Fruit fly (Drosophila melanogaster) whole organism, embryonic: ENCODE measurements around the gene CG15347.

Experiments
- Adf1 ChIP-seq: fragments of 200-800 bp; sonication (Bioruptor generic); IDR thresholded peaks from 2 replicates; pipeline ENCODE4 v1.3.6; 2022; ENCODE audit warnings: missing biosample characterization, missing genetic modification characterization
- Atf3 ChIP-seq: fragments of 200-800 bp; sonication (Bioruptor generic); optimal IDR thresholded peaks from 3 replicates; lab custom pipeline; 2016; ENCODE audit warnings: missing biosample characterization, missing genetic modification characterization
- B-H1 ChIP-seq: fragments of 200-800 bp; sonication (Bioruptor generic); IDR thresholded peaks from 3 replicates; pipeline ENCODE4 v1.3.6; 2022; ENCODE audit warnings: missing biosample characterization, missing genetic modification characterization
- CG11093 ChIP-seq: fragments of 200-800 bp; sonication (Bioruptor generic); IDR thresholded peaks from 3 replicates; pipeline ENCODE4 v1.3.6; 2022; ENCODE audit warnings: missing biosample characterization, missing genetic modification characterization
- CG11695 ChIP-seq: fragments of 200-800 bp; sonication (Bioruptor generic); IDR thresholded peaks from 3 replicates; pipeline ENCODE4 v1.3.6; 2022; ENCODE audit warnings: missing biosample characterization, missing genetic modification characterization
- CG13894 ChIP-seq: fragments of 200-800 bp; sonication (Bioruptor generic); optimal IDR thresholded peaks from 3 replicates; lab custom pipeline; 2018; ENCODE audit warnings: missing biosample characterization, mild to moderate bottlenecking, missing genetic modification characterization, moderate library complexity
- CG14710 ChIP-seq: fragments of 200-800 bp; sonication (Bioruptor generic); optimal IDR thresholded peaks from 3 replicates; lab custom pipeline; 2019; ENCODE audit warnings: missing biosample characterization, mild to moderate bottlenecking, missing genetic modification characterization, moderate library complexity
- CG18476 ChIP-seq: fragments of 200-800 bp; sonication (Bioruptor generic); optimal IDR thresholded peaks from 2 replicates; lab custom pipeline; 2016; ENCODE audit warnings: missing biosample characterization, mild to moderate bottlenecking, missing genetic modification characterization
- CG18599 ChIP-seq: fragments of 200-800 bp; sonication (Bioruptor generic); optimal IDR thresholded peaks from 3 replicates; lab custom pipeline; 2017; ENCODE audit warnings: missing biosample characterization, missing genetic modification characterization, mild to moderate bottlenecking, moderate library complexity, missing genetic modification reagents
- CG2120 ChIP-seq: fragments of 200-800 bp; sonication (Bioruptor generic); optimal IDR thresholded peaks from 3 replicates; lab custom pipeline; 2016; ENCODE audit warnings: missing biosample characterization, missing genetic modification characterization
- CG2199 ChIP-seq: fragments of 200-800 bp; sonication (Bioruptor generic); IDR thresholded peaks from 3 replicates; pipeline ENCODE4 v1.3.6; 2022; ENCODE audit warnings: missing biosample characterization, missing genetic modification characterization
- CG2712 ChIP-seq: fragments of 200-800 bp; optimal IDR thresholded peaks from 3 replicates; lab custom pipeline; 2019; ENCODE audit warnings: missing biosample characterization, mild to moderate bottlenecking, missing genetic modification characterization, moderate library complexity
- CG3838 ChIP-seq: fragments of 200-800 bp; sonication (Bioruptor generic); optimal IDR thresholded peaks from 3 replicates; lab custom pipeline; 2016; ENCODE audit warnings: missing biosample characterization, missing genetic modification characterization
- CG4730 ChIP-seq: fragments of 200-800 bp; sonication (Bioruptor generic); IDR thresholded peaks from 2 replicates; pipeline ENCODE4 v1.3.6; 2022; ENCODE audit warnings: missing biosample characterization, missing genetic modification characterization
- CG6854 ChIP-seq: fragments of 200-800 bp; sonication (Bioruptor generic); optimal IDR thresholded peaks from 3 replicates; lab custom pipeline; 2017; ENCODE audit warnings: missing biosample characterization, mild to moderate bottlenecking, missing genetic modification characterization
- CrebB ChIP-seq: fragments of 200-800 bp; sonication (Bioruptor generic); optimal IDR thresholded peaks from 3 replicates; lab custom pipeline; 2018; ENCODE audit warnings: missing biosample characterization, mild to moderate bottlenecking, missing genetic modification characterization
- Dad ChIP-seq: fragments of 200-800 bp; sonication (Bioruptor generic); optimal IDR thresholded peaks from 3 replicates; lab custom pipeline; 2016; ENCODE audit warnings: missing biosample characterization, missing genetic modification characterization
- Dll ChIP-seq: fragments of 200-800 bp; sonication (Bioruptor generic); IDR thresholded peaks from 4 replicates; pipeline ENCODE4 v1.3.6; 2022; ENCODE audit warnings: missing biosample characterization, missing genetic modification characterization; ENCODE audit not compliant: partially characterized antibody
- Doc3 ChIP-seq: fragments of 200-800 bp; sonication (Bioruptor generic); IDR thresholded peaks from 3 replicates; pipeline ENCODE4 v1.3.6; 2022; ENCODE audit warnings: missing biosample characterization, missing genetic modification characterization; ENCODE audit not compliant: partially characterized antibody
- Elba2 ChIP-seq: fragments of 200-800 bp; sonication (Bioruptor generic); optimal IDR thresholded peaks from 3 replicates; lab custom pipeline; 2016; ENCODE audit warnings: missing biosample characterization, missing genetic modification characterization
- Fer3 ChIP-seq: fragments of 200-800 bp; sonication (Bioruptor generic); optimal IDR thresholded peaks from 2 replicates; lab custom pipeline; 2018; ENCODE audit warnings: missing biosample characterization, mild to moderate bottlenecking, missing genetic modification characterization, moderate library complexity
- Gug ChIP-seq: fragments of 200-800 bp; sonication (Bioruptor generic); IDR thresholded peaks from 4 replicates; pipeline ENCODE4 v1.3.6; 2022; ENCODE audit warnings: missing biosample characterization, missing genetic modification characterization
- H2.0 ChIP-seq: fragments of 200-800 bp; sonication (Bioruptor generic); IDR thresholded peaks from 2 replicates; pipeline ENCODE4 v1.3.6; 2022; ENCODE audit warnings: missing biosample characterization, missing genetic modification characterization
- Kr ChIP-seq: fragments of 200-800 bp; sonication (Bioruptor generic); optimal IDR thresholded peaks from 2 replicates; lab custom pipeline; 2017; ENCODE audit warnings: missing biosample characterization, mild to moderate bottlenecking, missing genetic modification characterization
- MESR4 ChIP-seq: fragments of 200-800 bp; sonication (Bioruptor generic); optimal IDR thresholded peaks from 2 replicates; lab custom pipeline; 2018; ENCODE audit warnings: missing biosample characterization, mild to moderate bottlenecking, missing genetic modification characterization, moderate library complexity
- MTF-1 ChIP-seq: fragments of 200-800 bp; sonication (Bioruptor generic); optimal IDR thresholded peaks from 2 replicates; lab custom pipeline; 2018; ENCODE audit warnings: missing biosample characterization, mild to moderate bottlenecking, missing genetic modification characterization, borderline replicate concordance
- Nf-YC ChIP-seq: fragments of 200-800 bp; optimal IDR thresholded peaks from 3 replicates; lab custom pipeline; 2019; ENCODE audit warnings: missing biosample characterization, mild to moderate bottlenecking, missing genetic modification characterization, moderate library complexity
- Scr ChIP-seq: fragments of 200-800 bp; sonication (Bioruptor generic); IDR thresholded peaks from 2 replicates; pipeline ENCODE4 v1.3.6; 2022; ENCODE audit warnings: missing biosample characterization, missing genetic modification characterization; ENCODE audit not compliant: partially characterized antibody
- Sin3A ChIP-seq: fragments of >200 bp; optimal IDR thresholded peaks from 2 replicates; lab custom pipeline; 2018
- Sry-δ ChIP-seq: fragments of 200-800 bp; sonication (Bioruptor generic); optimal IDR thresholded peaks from 2 replicates; lab custom pipeline; 2016; ENCODE audit warnings: missing biosample characterization, missing genetic modification characterization
- YL-1 ChIP-seq: fragments of 200-800 bp; sonication (Bioruptor generic); optimal IDR thresholded peaks from 3 replicates; lab custom pipeline; 2017; ENCODE audit warnings: missing biosample characterization, mild to moderate bottlenecking, missing genetic modification characterization
- amos ChIP-seq: fragments of 200-800 bp; sonication (Bioruptor generic); IDR thresholded peaks from 2 replicates; pipeline ENCODE4 v1.3.6; 2022; ENCODE audit warnings: missing biosample characterization, missing genetic modification characterization; ENCODE audit not compliant: partially characterized antibody
- bab2 ChIP-seq: fragments of 200-800 bp; sonication (Bioruptor generic); optimal IDR thresholded peaks from 2 replicates; lab custom pipeline; 2016; ENCODE audit warnings: missing biosample characterization, missing genetic modification characterization
- da ChIP-seq: fragments of 200-800 bp; sonication (Bioruptor generic); optimal IDR thresholded peaks from 2 replicates; lab custom pipeline; 2016; ENCODE audit warnings: missing biosample characterization, missing genetic modification characterization
- fd96Cb ChIP-seq: fragments of 200-800 bp; sonication (Bioruptor generic); optimal IDR thresholded peaks from 2 replicates; lab custom pipeline; 2018; ENCODE audit warnings: missing biosample characterization, mild to moderate bottlenecking, missing genetic modification characterization, moderate library complexity
- gem ChIP-seq: fragments of 200-800 bp; sonication (Bioruptor generic); optimal IDR thresholded peaks from 2 replicates; lab custom pipeline; 2019; ENCODE audit warnings: missing biosample characterization, mild to moderate bottlenecking, missing genetic modification characterization, moderate library complexity
- grau ChIP-seq: fragments of 200-800 bp; optimal IDR thresholded peaks from 3 replicates; lab custom pipeline; 2019; ENCODE audit warnings: missing biosample characterization, mild to moderate bottlenecking, missing genetic modification characterization, moderate library complexity
- lola ChIP-seq, 3 experiments: fragments of >200 bp in 2 of 3; fragments of 200-800 bp in 1 of 3; sonication (Bioruptor generic) in 1 of 3; optimal IDR thresholded peaks; 2 replicates each; lab custom pipeline; 2017 to 2019; ENCODE audit warnings: missing biosample characterization in 3 of 3, missing genetic modification characterization in 3 of 3, mild to moderate bottlenecking in 1 of 3, moderate library complexity in 1 of 3
- odd ChIP-seq: fragments of 200-800 bp; sonication (Bioruptor generic); optimal IDR thresholded peaks from 2 replicates; lab custom pipeline; 2017; ENCODE audit warnings: missing biosample characterization, mild to moderate bottlenecking, missing genetic modification characterization
- pita ChIP-seq: fragments of 200-800 bp; sonication (Bioruptor generic); optimal IDR thresholded peaks from 2 replicates; lab custom pipeline; 2017; ENCODE audit warnings: missing biosample characterization, mild to moderate bottlenecking, missing genetic modification characterization
- rib ChIP-seq: fragments of 200-800 bp; sonication (Bioruptor generic); IDR thresholded peaks from 2 replicates; pipeline ENCODE4 v1.3.6; 2022; ENCODE audit warnings: missing biosample characterization, missing genetic modification characterization
- sd ChIP-seq: fragments of 200-800 bp; sonication (Bioruptor generic); optimal IDR thresholded peaks from 3 replicates; lab custom pipeline; 2018; ENCODE audit warnings: missing biosample characterization, mild to moderate bottlenecking, missing genetic modification characterization, moderate library complexity
- shn ChIP-seq: fragments of 200-800 bp; sonication (Bioruptor generic); optimal IDR thresholded peaks from 3 replicates; lab custom pipeline; 2016; ENCODE audit warnings: missing biosample characterization, missing genetic modification characterization
- sr ChIP-seq: fragments of 200-800 bp; sonication (Bioruptor generic); IDR thresholded peaks from 3 replicates; pipeline ENCODE4 v1.3.6; 2022; ENCODE audit warnings: missing biosample characterization, missing genetic modification characterization
- sug ChIP-seq: fragments of 200-800 bp; optimal IDR thresholded peaks from 2 replicates; lab custom pipeline; 2019; ENCODE audit warnings: missing biosample characterization, mild to moderate bottlenecking, missing genetic modification characterization, moderate library complexity
- ttk ChIP-seq: fragments of 200-800 bp; sonication (Bioruptor generic); IDR thresholded peaks from 2 replicates; pipeline ENCODE4 v2.1.2; 2022; ENCODE audit warnings: missing biosample characterization, missing genetic modification characterization
- twi ChIP-seq: fragments of 200-800 bp; optimal IDR thresholded peaks from 2 replicates; lab custom pipeline; 2019; ENCODE audit warnings: missing biosample characterization, mild to moderate bottlenecking, missing genetic modification characterization, moderate library complexity
- vfl ChIP-seq: fragments of 200-800 bp; sonication (Bioruptor generic); optimal IDR thresholded peaks from 2 replicates; lab custom pipeline; 2016; ENCODE audit warnings: missing biosample characterization, missing genetic modification characterization
- yki ChIP-seq: fragments of >200 bp; optimal IDR thresholded peaks from 3 replicates; lab custom pipeline; 2018
- zfh1 ChIP-seq: fragments of 200-800 bp; sonication (Bioruptor generic); IDR thresholded peaks from 3 replicates; pipeline ENCODE4 v1.3.6; 2022; ENCODE audit warnings: missing biosample characterization, missing genetic modification characterization

The CG15347 gene

DNA sequence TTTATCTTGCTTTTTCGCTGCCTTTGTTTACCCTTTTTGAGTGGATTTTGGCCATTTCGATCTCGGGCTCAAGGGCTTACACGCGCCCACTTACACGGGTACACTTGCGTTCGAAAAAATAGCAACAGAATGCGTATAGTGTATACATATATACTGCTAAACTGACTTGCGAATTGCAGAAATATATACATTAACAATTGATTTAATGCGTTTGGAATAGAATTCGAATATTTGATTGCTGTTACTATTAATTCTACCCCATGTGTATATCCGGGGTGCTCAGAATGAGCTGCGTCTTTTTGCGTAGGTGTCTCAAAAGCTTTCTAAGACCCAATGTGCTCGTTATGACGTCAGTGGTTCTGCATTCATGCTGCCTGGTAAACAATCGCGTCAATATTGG is 32.8 kb upstream of the CG15347 start (continued):
- no peak for TF ChIP-seq da (GFP tag; lab: Kevin White, UChicago)
- TF ChIP-seq CrebB (tag; lab: Kevin White, UChicago) = no peak
- TF ChIP-seq B-H1 (GFP tag; lab: Robert Waterston, UW) = peak; percentile 46; the same call in 1 of the 3 replicates
- peak; percentile 5 for TF ChIP-seq sug
- peak; percentile 64; the same call in 2 of the 3 replicates for TF ChIP-seq CG11695 (GFP tag; lab: Robert Waterston, UW)
- no peak for TF ChIP-seq Adf1 (GFP tag; lab: Robert Waterston, UW)
- no peak for TF ChIP-seq YL-1 (GFP tag; lab: Kevin White, UChicago)
- no peak for TF ChIP-seq vfl (GFP tag; lab: Kevin White, UChicago)

DNA sequence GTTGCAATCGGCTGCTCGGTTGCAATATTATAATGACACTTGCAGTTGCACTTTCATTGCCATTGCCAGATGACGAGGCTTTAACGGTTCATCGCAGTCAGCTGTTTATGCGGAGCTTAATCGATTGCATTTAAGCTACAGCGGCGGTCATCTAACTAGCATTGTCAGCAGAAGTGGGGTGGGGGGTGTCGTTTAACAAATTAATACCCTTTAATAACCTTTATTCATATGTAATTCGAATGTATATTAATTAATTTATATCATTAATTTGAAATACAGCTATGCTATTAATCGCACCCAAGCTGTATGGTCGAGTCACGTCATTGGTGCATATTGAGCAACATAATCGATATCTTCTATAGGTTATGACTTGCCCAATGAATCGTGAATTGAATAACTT is 32.2 kb upstream of the CG15347 start:
- TF ChIP-seq CG2120 (no peak), Nf-YC (tag; lab: Kevin White, UChicago) (peak; percentile 35), fd96Cb (tag; lab: Kevin White, UChicago) (peak; percentile 85), twi (tag; lab: Kevin White, UChicago) (peak; percentile 40), CG18476 (peak; percentile 5), H2.0 (GFP tag; lab: Robert Waterston, UW) (peak; percentile 82), Scr (GFP tag; lab: Robert Waterston, UW) (no peak), sr (GFP tag; lab: Robert Waterston, UW) (peak; percentile 77; the same call in 2 of the 3 replicates), grau (tag; lab: Kevin White, UChicago) (peak; percentile 67), CG13894 (no peak), Atf3 (GFP tag; lab: Kevin White, UChicago) (no peak), Gug (GFP tag; lab: Robert Waterston, UW) (peak; percentile 75), MTF-1 (GFP tag; lab: Kevin White, UChicago) (peak; percentile 72), Sin3A (lab: Kevin White, UChicago) (no peak), CG6854 (GFP tag; lab: Kevin White, UChicago) (no peak), CG2199 (peak; percentile 36; the same call in 1 of the 3 replicates), MESR4 (GFP tag; lab: Kevin White, UChicago) (no peak), CG18599 (GFP tag; lab: Kevin White, UChicago) (peak; percentile 54), Sry-δ (GFP tag; lab: Kevin White, UChicago) (no peak), CG14710 (tag; lab: Kevin White, UChicago) (peak; percentile 48), ttk (GFP tag; lab: Robert Waterston, UW) (peak; percentile 90), zfh1 (GFP tag; lab: Robert Waterston, UW) (peak; percentile 84), Fer3 (peak; percentile 70), shn (GFP tag; lab: Kevin White, UChicago) (no peak), Kr (GFP tag; lab: Kevin White, UChicago) (no peak), rib (no peak), Dad (peak; percentile 26), pita (no peak), odd (GFP tag; lab: Kevin White, UChicago) (peak; percentile 62), Elba2 (GFP tag; lab: Kevin White, UChicago) (no peak), sd (tag; lab: Kevin White, UChicago) (no peak), yki (no peak), lola (GFP tag; optimal IDR thresholded peaks at IDR 0.05; lab: Kevin White, UChicago) (peak in 1 of 3 experiments; percentile 42), CG11093 (GFP tag; lab: Robert Waterston, UW) (peak; percentile 79; the same call in 2 of the 3 replicates), CG2712 (tag; lab: Kevin White, UChicago) (peak; percentile 81), gem (tag; lab: Kevin White, UChicago) (peak; percentile 84), amos (no peak), Doc3 (GFP tag; lab: Robert Waterston, UW) (no peak), Dll (GFP tag; lab: Robert Waterston, UW) (no peak), bab2 (GFP tag; lab: Kevin White, UChicago) (no peak), CG3838 (GFP tag; lab: Kevin White, UChicago) (no peak), CG4730 (GFP tag; lab: Robert Waterston, UW) (peak; percentile 66)
